Worm (Caenorhabditis elegans) whole organism, young adult: ENCODE results near the gene srj-24.

Source experiments
- B0035.1 ChIP-seq: sonication (generic microtip); optimal IDR thresholded peaks from 2 replicates; lab custom pipeline; 2016; ENCODE audit warnings: missing genetic modification characterization, mild to moderate bottlenecking, missing compliant biosample characterization, missing genotype, missing genetic modification reagents
- B0261.1 ChIP-seq: sonication (generic microtip); optimal IDR thresholded peaks from 2 replicates; lab custom pipeline; 2016; ENCODE audit warnings: mild to moderate bottlenecking, missing genetic modification characterization, moderate library complexity, missing compliant biosample characterization
- B0336.3 ChIP-seq: fragments of 200-800 bp; sonication (Bioruptor generic); IDR thresholded peaks from 2 replicates; pipeline ENCODE4 v1.3.6; 2022; ENCODE audit warnings: missing genetic modification characterization, missing compliant biosample characterization
- C06A6.2 ChIP-seq: fragments of 200-800 bp; sonication (Bioruptor generic); conservative IDR thresholded peaks from 2 replicates; pipeline ENCODE4 v1.3.6; 2022; ENCODE audit warnings: missing genetic modification characterization, missing compliant biosample characterization
- D2030.7 ChIP-seq: fragments of 200-800 bp; sonication (Bioruptor generic); IDR thresholded peaks from 2 replicates; pipeline ENCODE4 v1.3.6; 2022; ENCODE audit warnings: missing genetic modification reagents, missing genetic modification characterization, missing compliant biosample characterization
- F23B12.7 ChIP-seq: sonication (generic microtip); optimal IDR thresholded peaks from 2 replicates; lab custom pipeline; 2017; ENCODE audit warnings: missing genetic modification characterization, mild to moderate bottlenecking, missing compliant biosample characterization, antibody characterized with exemption, moderate library complexity; ENCODE audit not compliant: insufficient read depth
- F49E8.2 ChIP-seq: sonication (generic microtip); optimal IDR thresholded peaks from 3 replicates; lab custom pipeline; 2017; ENCODE audit warnings: missing genetic modification characterization, mild to moderate bottlenecking, missing compliant biosample characterization, antibody characterized with exemption, moderate library complexity; ENCODE audit not compliant: insufficient read depth
- F55B11.4 ChIP-seq: sonication (generic microtip); optimal IDR thresholded peaks from 2 replicates; lab custom pipeline; 2016; ENCODE audit warnings: missing compliant biosample characterization, missing genetic modification characterization, borderline replicate concordance; ENCODE audit not compliant: insufficient read depth
- F57C9.4 ChIP-seq: sonication (generic microtip); optimal IDR thresholded peaks from 2 replicates; lab custom pipeline; 2017; ENCODE audit warnings: mild to moderate bottlenecking, missing genetic modification characterization, missing compliant biosample characterization
- K11D2.4 ChIP-seq: fragments of 200-800 bp; sonication (Bioruptor generic); IDR thresholded peaks from 2 replicates; pipeline ENCODE4 v1.3.6; 2022; ENCODE audit warnings: missing genetic modification reagents, missing genetic modification characterization, missing compliant biosample characterization
- T26A5.8 ChIP-seq: sonication (generic microtip); optimal IDR thresholded peaks from 2 replicates; lab custom pipeline; 2016; ENCODE audit warnings: missing genetic modification characterization, missing compliant biosample characterization
- Y53F4B.3 ChIP-seq: fragments of 200-800 bp; sonication (Bioruptor generic); IDR thresholded peaks from 2 replicates; pipeline ENCODE4 v1.3.6; 2022; ENCODE audit warnings: missing genetic modification reagents, missing genetic modification characterization, missing compliant biosample characterization
- Y53G8AR.9 ChIP-seq: fragments of 200-800 bp; sonication (Bioruptor generic); conservative IDR thresholded peaks from 2 replicates; pipeline ENCODE4 v1.3.6; 2022; ENCODE audit warnings: missing genetic modification reagents, missing genetic modification characterization, missing compliant biosample characterization
- Y67H2A.10 ChIP-seq: fragments of 200-800 bp; sonication (Bioruptor generic); conservative IDR thresholded peaks from 2 replicates; pipeline ENCODE4 v1.3.6; 2022; ENCODE audit warnings: missing genetic modification reagents, missing genetic modification characterization, missing compliant biosample characterization
- Y79H2A.3 ChIP-seq: fragments of 200-800 bp; sonication (Bioruptor generic); conservative IDR thresholded peaks from 2 replicates; pipeline ENCODE4 v1.3.6; 2022; ENCODE audit warnings: missing genetic modification reagents, missing genetic modification characterization, missing compliant biosample characterization
- Y95B8A.8 ChIP-seq: fragments of 200-800 bp; sonication (Bioruptor generic); IDR thresholded peaks from 2 replicates; pipeline ENCODE4 v1.3.6; 2022; ENCODE audit warnings: missing genetic modification reagents, missing genetic modification characterization, missing compliant biosample characterization
- aptf-2 ChIP-seq: fragments of 200-800 bp; sonication (Bioruptor generic); conservative IDR thresholded peaks from 2 replicates; pipeline ENCODE4 v1.3.6; 2022; ENCODE audit warnings: missing genetic modification reagents, missing genetic modification characterization, missing compliant biosample characterization
- attf-5 ChIP-seq: fragments of 200-800 bp; sonication (Bioruptor generic); optimal IDR thresholded peaks from 2 replicates; lab custom pipeline; 2018; ENCODE audit warnings: mild to moderate bottlenecking, missing genetic modification characterization, missing compliant biosample characterization
- attf-6 ChIP-seq: fragments of 200-800 bp; sonication (Bioruptor generic); IDR thresholded peaks from 2 replicates; pipeline ENCODE4 v1.3.6; 2022; ENCODE audit warnings: missing genetic modification reagents, missing genetic modification characterization, missing compliant biosample characterization
- bed-2 ChIP-seq: fragments of 200-800 bp; sonication (Bioruptor generic); IDR thresholded peaks from 2 replicates; pipeline ENCODE4 v1.3.6; 2022; ENCODE audit warnings: missing genetic modification reagents, missing genetic modification characterization, missing compliant biosample characterization
- ccch-3 ChIP-seq: fragments of 200-800 bp; sonication (Bioruptor generic); optimal IDR thresholded peaks from 2 replicates; lab custom pipeline; 2018; ENCODE audit warnings: mild to moderate bottlenecking, missing genetic modification characterization, missing compliant biosample characterization
- cebp-1 ChIP-seq, 2 experiments: fragments of 200-800 bp in 1 of 2; sonication (Bioruptor generic) in 1 of 2; sonication (generic microtip) in 1 of 2; IDR thresholded peaks in 1 of 2; optimal IDR thresholded peaks in 1 of 2; 2 replicates each; pipeline versions ENCODE4 v1.3.6 to Lab custom; 2017 to 2022; ENCODE audit warnings: missing compliant biosample characterization in 2 of 2, missing genetic modification characterization in 2 of 2, mild to moderate bottlenecking in 1 of 2, missing genetic modification reagents in 1 of 2, moderate library complexity in 1 of 2
- ceh-100 ChIP-seq: fragments of 200-800 bp; sonication (Bioruptor generic); IDR thresholded peaks from 2 replicates; pipeline ENCODE4 v1.3.6; 2022; ENCODE audit warnings: missing genetic modification reagents, missing genetic modification characterization, missing compliant biosample characterization
- ceh-40 ChIP-seq: fragments of 200-800 bp; sonication (Bioruptor generic); IDR thresholded peaks from 2 replicates; pipeline ENCODE4 v1.3.6; 2022; ENCODE audit warnings: missing genetic modification characterization, missing compliant biosample characterization
- die-1 ChIP-seq: sonication (generic microtip); optimal IDR thresholded peaks from 2 replicates; lab custom pipeline; 2016; ENCODE audit warnings: missing genotype, mild to moderate bottlenecking, missing genetic modification characterization, missing compliant biosample characterization
- dpff-1 ChIP-seq: sonication (generic microtip); optimal IDR thresholded peaks from 2 replicates; lab custom pipeline; 2017; ENCODE audit warnings: mild to moderate bottlenecking, missing genetic modification characterization, missing compliant biosample characterization
- dpl-1 ChIP-seq: fragments of 150-350 bp; optimal IDR thresholded peaks from 2 replicates; lab custom pipeline; 2014; ENCODE audit warnings: missing biosample characterization, missing genetic modification reagents, missing genetic modification characterization
- egl-44 ChIP-seq: fragments of 200-800 bp; sonication (Bioruptor generic); IDR thresholded peaks from 2 replicates; pipeline ENCODE4 v1.3.6; 2022; ENCODE audit warnings: missing genetic modification reagents, missing genetic modification characterization, missing compliant biosample characterization
- him-1 ChIP-seq: sonication (generic microtip); optimal IDR thresholded peaks from 2 replicates; lab custom pipeline; 2016; ENCODE audit warnings: missing genotype, missing genetic modification reagents, missing genetic modification characterization, missing compliant biosample characterization
- hlh-12 ChIP-seq: sonication (generic microtip); optimal IDR thresholded peaks from 2 replicates; lab custom pipeline; 2016; ENCODE audit warnings: missing genetic modification characterization, missing compliant biosample characterization
- hsf-1 ChIP-seq: fragments of 200-800 bp; sonication (Bioruptor generic); IDR thresholded peaks from 2 replicates; pipeline ENCODE4 v1.3.6; 2022; ENCODE audit warnings: missing genetic modification reagents, missing genetic modification characterization, missing compliant biosample characterization
- lag-1 ChIP-seq: fragments of 200-800 bp; sonication (Bioruptor generic); IDR thresholded peaks from 2 replicates; pipeline ENCODE4 v1.3.6; 2022; ENCODE audit warnings: missing genetic modification reagents, missing genetic modification characterization, missing compliant biosample characterization
- lin-26 ChIP-seq: fragments of 200-800 bp; sonication (Bioruptor generic); IDR thresholded peaks from 2 replicates; pipeline ENCODE4 v1.3.6; 2022; ENCODE audit warnings: missing genetic modification reagents, missing genetic modification characterization, missing compliant biosample characterization
- lin-40 ChIP-seq: sonication (generic microtip); optimal IDR thresholded peaks from 2 replicates; lab custom pipeline; 2016; ENCODE audit warnings: missing genetic modification characterization, mild to moderate bottlenecking, missing compliant biosample characterization, missing genotype, missing genetic modification reagents
- lin-54 ChIP-seq: fragments of 200-800 bp; sonication (Bioruptor generic); optimal IDR thresholded peaks from 2 replicates; lab custom pipeline; 2018; ENCODE audit warnings: mild to moderate bottlenecking, missing genetic modification characterization, missing compliant biosample characterization
- lir-1 ChIP-seq: fragments of 200-800 bp; sonication (Bioruptor generic); conservative IDR thresholded peaks from 2 replicates; pipeline ENCODE4 v1.3.6; 2022; ENCODE audit warnings: missing genetic modification reagents, missing genetic modification characterization, missing compliant biosample characterization
- madf-3 ChIP-seq: fragments of 200-800 bp; sonication (Bioruptor generic); IDR thresholded peaks from 2 replicates; pipeline ENCODE4 v1.3.6; 2022; ENCODE audit warnings: missing genetic modification reagents, missing genetic modification characterization, missing compliant biosample characterization
- mcd-1 ChIP-seq: fragments of 200-800 bp; sonication (Bioruptor generic); IDR thresholded peaks from 2 replicates; pipeline ENCODE4 v1.3.6; 2022; ENCODE audit warnings: missing genetic modification reagents, missing genetic modification characterization, missing compliant biosample characterization
- nhr-120 ChIP-seq: fragments of 200-800 bp; sonication (Bioruptor generic); IDR thresholded peaks from 2 replicates; pipeline ENCODE4 v1.3.6; 2022; ENCODE audit warnings: missing genetic modification characterization, missing compliant biosample characterization
- pbrm-1 ChIP-seq: fragments of 200-800 bp; sonication (Bioruptor generic); IDR thresholded peaks from 2 replicates; pipeline ENCODE4 v1.3.6; 2022; ENCODE audit warnings: missing genetic modification reagents, missing genetic modification characterization, missing compliant biosample characterization
- pha-4 ChIP-seq: fragments of 150-350 bp; sonication (generic microtip); optimal IDR thresholded peaks from 2 replicates; lab custom pipeline; 2014; ENCODE audit warnings: missing biosample characterization, missing genetic modification reagents, missing genetic modification characterization
- rcor-1 ChIP-seq: fragments of 200-800 bp; sonication (Bioruptor generic); IDR thresholded peaks from 2 replicates; pipeline ENCODE4 v1.3.6; 2022; ENCODE audit warnings: missing genetic modification reagents, missing genetic modification characterization, missing compliant biosample characterization
- repo-1 ChIP-seq: sonication (generic microtip); optimal IDR thresholded peaks from 2 replicates; lab custom pipeline; 2017; ENCODE audit warnings: mild to moderate bottlenecking, missing genetic modification characterization, missing compliant biosample characterization
- snpc-1.3 ChIP-seq: sonication (generic microtip); optimal IDR thresholded peaks from 2 replicates; lab custom pipeline; 2017; ENCODE audit warnings: missing genetic modification characterization, mild to moderate bottlenecking, missing compliant biosample characterization, antibody characterized with exemption, moderate library complexity, missing genotype, missing genetic modification reagents; ENCODE audit not compliant: insufficient read depth
- tbp1 ChIP-seq: fragments of 200-800 bp; sonication (Bioruptor generic); optimal IDR thresholded peaks from 2 replicates; lab custom pipeline; 2018; ENCODE audit warnings: mild to moderate bottlenecking, missing genetic modification characterization, missing compliant biosample characterization
- tbx-9 ChIP-seq: sonication (generic microtip); optimal IDR thresholded peaks from 2 replicates; lab custom pipeline; 2016; ENCODE audit warnings: borderline replicate concordance, missing genetic modification characterization, inconsistent platforms, missing compliant biosample characterization
- tlf-1 ChIP-seq: fragments of 200-800 bp; sonication (Bioruptor generic); optimal IDR thresholded peaks from 2 replicates; lab custom pipeline; 2018; ENCODE audit warnings: mild to moderate bottlenecking, missing genetic modification characterization, missing compliant biosample characterization
- ztf-28 ChIP-seq: fragments of 200-800 bp; sonication (Bioruptor generic); IDR thresholded peaks from 2 replicates; pipeline ENCODE4 v1.3.6; 2022; ENCODE audit warnings: missing genetic modification reagents, missing genetic modification characterization, missing compliant biosample characterization

The srj-24 gene

ce11 chrV:724470-724890, 14.2 kb downstream of the srj-24 start (continued):
- TF ChIP-seq K11D2.4 (GFP tag; lab: Robert Waterston, UW) = no peak
- TF ChIP-seq snpc-1.3 (tag; lab: Kevin White, UChicago) = no peak
- no peak for TF ChIP-seq lin-54 (GFP tag; lab: Kevin White, UChicago)
- no peak for TF ChIP-seq dpff-1 (tag; lab: Kevin White, UChicago)
- TF ChIP-seq tlf-1 = no peak
- no peak for TF ChIP-seq rcor-1 (GFP tag; lab: Robert Waterston, UW)
- TF ChIP-seq ceh-40 (GFP tag; lab: Robert Waterston, UW) = no peak
- peak; percentile 28 for TF ChIP-seq ccch-3
- no peak for TF ChIP-seq T26A5.8 (tag; lab: Kevin White, UChicago)
- TF ChIP-seq attf-5 = no peak
- no peak for TF ChIP-seq madf-3 (GFP tag; lab: Robert Waterston, UW)
- no peak for TF ChIP-seq tbx-9 (tag; lab: Kevin White, UChicago)
- no peak for TF ChIP-seq cebp-1 (GFP tag; IDR thresholded peaks at IDR 0.05; lab: Robert Waterston, UW)
- TF ChIP-seq cebp-1 (tag; optimal IDR thresholded peaks at IDR 0.05; lab: Kevin White, UChicago) = no peak
- no peak for TF ChIP-seq egl-44 (GFP tag; lab: Robert Waterston, UW)
- TF ChIP-seq B0336.3 (GFP tag; lab: Robert Waterston, UW) = peak; percentile 6
- no peak for TF ChIP-seq dpl-1 (GFP tag; lab: Kevin White, UChicago)
- 0 out of 2 replicates have a peak, but pooled peaks have one; percentile 6 for TF ChIP-seq Y53F4B.3 (GFP tag; lab: Robert Waterston, UW)
- TF ChIP-seq Y67H2A.10 (GFP tag; lab: Robert Waterston, UW) = no peak
- no peak for TF ChIP-seq Y79H2A.3 (GFP tag; lab: Robert Waterston, UW)
- TF ChIP-seq B0035.1 (tag; lab: Kevin White, UChicago) = no peak
- TF ChIP-seq F55B11.4 (tag; lab: Kevin White, UChicago) = no peak
- TF ChIP-seq pha-4 (tag; lab: Kevin White, UChicago) = no peak
- TF ChIP-seq him-1 (tag; lab: Kevin White, UChicago) = no peak
- TF ChIP-seq hsf-1 (GFP tag; lab: Robert Waterston, UW) = no peak; the same call in 1 of the 2 replicates
- no peak for TF ChIP-seq lir-1 (GFP tag; lab: Robert Waterston, UW)
- no peak for TF ChIP-seq aptf-2 (GFP tag; lab: Robert Waterston, UW)
- no peak for TF ChIP-seq F23B12.7 (tag; lab: Kevin White, UChicago)
- peak; percentile 48; the same call in 1 of the 2 replicates for TF ChIP-seq ztf-28
- TF ChIP-seq lin-26 (GFP tag; lab: Robert Waterston, UW) = peak; percentile 60
- TF ChIP-seq D2030.7 (GFP tag; lab: Robert Waterston, UW) = no peak
- no peak for TF ChIP-seq nhr-120 (GFP tag; lab: Robert Waterston, UW)
- no peak for TF ChIP-seq attf-6
- TF ChIP-seq repo-1 (tag; lab: Kevin White, UChicago) = peak; percentile 61
- TF ChIP-seq ceh-100 = no peak
- no peak for TF ChIP-seq die-1 (tag; lab: Kevin White, UChicago)
- no peak for TF ChIP-seq C06A6.2 (GFP tag; lab: Robert Waterston, UW)
- no peak for TF ChIP-seq lag-1 (GFP tag; lab: Robert Waterston, UW)
- no peak; the same call in 1 of the 2 replicates for TF ChIP-seq Y53G8AR.9
- no peak for TF ChIP-seq lin-40 (tag; lab: Kevin White, UChicago)
- no peak for TF ChIP-seq Y95B8A.8 (GFP tag; lab: Robert Waterston, UW)
- TF ChIP-seq pbrm-1 (GFP tag; lab: Robert Waterston, UW) = no peak
- TF ChIP-seq F57C9.4 (tag; lab: Kevin White, UChicago) = no peak
- TF ChIP-seq tbp1 (GFP tag; lab: Kevin White, UChicago) = no peak
- TF ChIP-seq B0261.1 (tag; lab: Kevin White, UChicago) = no peak
- TF ChIP-seq mcd-1 (GFP tag; lab: Robert Waterston, UW) = no peak
- no peak for TF ChIP-seq hlh-12 (tag; lab: Kevin White, UChicago)
- TF ChIP-seq F49E8.2 (tag; lab: Kevin White, UChicago) = no peak
- TF ChIP-seq bed-2 = no peak
